Fruit fly (Drosophila melanogaster): ENCODE results near the gene AnxB11.

AnxB11 gene

dm6 chrX:16383667-16384515 lies 38.2 kb downstream of the AnxB11 start (continued):
- no peak for TF ChIP-seq Rx (GFP tag; IDR thresholded peaks at IDR 0.05)
- TF ChIP-seq her (GFP tag; optimal IDR thresholded peaks at IDR 0.05) = peak; percentile 63
- TF ChIP-seq lola (GFP tag; optimal IDR thresholded peaks at IDR 0.05) = peak in 1 of 3 experiments; percentile 71
- peak; percentile 67 for TF ChIP-seq CG12391 (tag; optimal IDR thresholded peaks at IDR 0.05)
- TF ChIP-seq CG9797 (GFP tag; optimal IDR thresholded peaks at IDR 0.05) = no peak
- TF ChIP-seq Fer3 (tag; optimal IDR thresholded peaks at IDR 0.05) = peak; percentile 92
- TF ChIP-seq ems (GFP tag; optimal IDR thresholded peaks at IDR 0.05) = no peak
- no peak for TF ChIP-seq Sox102F (GFP tag; optimal IDR thresholded peaks at IDR 0.05)
- TF ChIP-seq sima (GFP tag; optimal IDR thresholded peaks at IDR 0.05) = peak; percentile 38
- no peak for TF ChIP-seq CG3847 (GFP tag; IDR thresholded peaks at IDR 0.05)
- no peak for TF ChIP-seq CG6791 (GFP tag; IDR thresholded peaks at IDR 0.05; ENCODE audit: partially characterized antibody)
- TF ChIP-seq Myb (GFP tag; optimal IDR thresholded peaks at IDR 0.05) = no peak
- no peak for TF ChIP-seq jing (GFP tag; optimal IDR thresholded peaks at IDR 0.05)
- TF ChIP-seq ato (GFP tag; IDR thresholded peaks at IDR 0.05; ENCODE audit: partially characterized antibody) = no peak
- no peak; the same call in 1 of the 2 replicates for TF ChIP-seq MBD-R2 (GFP tag; IDR thresholded peaks at IDR 0.05)
- peak; percentile 45 for TF ChIP-seq CG10462 (GFP tag; optimal IDR thresholded peaks at IDR 0.05)
- peak; percentile 78 for TF ChIP-seq CG14710 (tag; optimal IDR thresholded peaks at IDR 0.05)
- no peak for TF ChIP-seq ftz-f1 (GFP tag; optimal IDR thresholded peaks at IDR 0.05)
- TF ChIP-seq maf-S (GFP tag; optimal IDR thresholded peaks at IDR 0.05) = peak; percentile 59
- peak; percentile 72 for TF ChIP-seq CG3407 (GFP tag; optimal IDR thresholded peaks at IDR 0.05)
- TF ChIP-seq Mrtf (GFP tag; IDR thresholded peaks at IDR 0.05) = no peak
- peak; percentile 66 for TF ChIP-seq CG3838 (GFP tag; optimal IDR thresholded peaks at IDR 0.05)
- TF ChIP-seq CG7745 (tag; optimal IDR thresholded peaks at IDR 0.05) = peak; percentile 79
- TF ChIP-seq CG32767 (GFP tag; IDR thresholded peaks at IDR 0.05) = peak; percentile 48; the same call in 1 of the 2 replicates
- peak; percentile 50 for TF ChIP-seq D19A (tag; optimal IDR thresholded peaks at IDR 0.05)
- TF ChIP-seq hbn (GFP tag; IDR thresholded peaks at IDR 0.05; ENCODE audit: partially characterized antibody) = no peak
- TF ChIP-seq so (GFP tag; IDR thresholded peaks at IDR 0.05) = peak; percentile 48; the same call in 2 of the 3 replicates
- peak; percentile 12 for TF ChIP-seq CTCF (GFP tag; optimal IDR thresholded peaks at IDR 0.05)
- peak; percentile 44 for TF ChIP-seq Atf-2 (GFP tag; optimal IDR thresholded peaks at IDR 0.05)
- TF ChIP-seq CG31441 (GFP tag; IDR thresholded peaks at IDR 0.05) = no peak; the same call in 1 of the 2 replicates
- TF ChIP-seq fd3F (GFP tag; optimal IDR thresholded peaks at IDR 0.05) = peak; percentile 86
- TF ChIP-seq CG14050 (GFP tag; IDR thresholded peaks at IDR 0.05) = peak; percentile 16; the same call in 1 of the 3 replicates
- peak; percentile 64 for TF ChIP-seq CG7928 (GFP tag; optimal IDR thresholded peaks at IDR 0.05)
- peak; percentile 78 for TF ChIP-seq Hand (GFP tag; optimal IDR thresholded peaks at IDR 0.05)
- TF ChIP-seq Bdp1 (GFP tag; optimal IDR thresholded peaks at IDR 0.05) = no peak
- TF ChIP-seq MTF-1 (GFP tag; optimal IDR thresholded peaks at IDR 0.05; ENCODE audit: borderline replicate concordance) = peak; percentile 89
- TF ChIP-seq Ssrp (tag; optimal IDR thresholded peaks at IDR 0.05) = no peak
- TF ChIP-seq pb (GFP tag; optimal IDR thresholded peaks at IDR 0.05) = no peak
- TF ChIP-seq Pdp1 (GFP tag; optimal IDR thresholded peaks at IDR 0.05) = peak; percentile 31 to 60
- TF ChIP-seq dysf (GFP tag; IDR thresholded peaks at IDR 0.05) = no peak; the same call in 2 of the 3 replicates
- no peak for TF ChIP-seq Bgb (GFP tag; IDR thresholded peaks at IDR 0.05; ENCODE audit: partially characterized antibody)
- no peak for TF ChIP-seq Ets65A (GFP tag)
- peak; percentile 42 to 97 for TF ChIP-seq insv (GFP tag; optimal IDR thresholded peaks at IDR 0.05)
- TF ChIP-seq CG4360 (GFP tag; IDR thresholded peaks at IDR 0.05) = no peak
- no peak for TF ChIP-seq CG9876 (GFP tag; optimal IDR thresholded peaks at IDR 0.05)
- peak; percentile 87 for TF ChIP-seq Asciz (GFP tag; optimal IDR thresholded peaks at IDR 0.05)
- TF ChIP-seq chinmo (GFP tag; IDR thresholded peaks at IDR 0.05; ENCODE audit: partially characterized antibody) = no peak
- peak; percentile 7 for TF ChIP-seq CG13775 (GFP tag; optimal IDR thresholded peaks at IDR 0.05)
- TF ChIP-seq Atf3 (GFP tag; optimal IDR thresholded peaks at IDR 0.05) = no peak

Measured in whole organism, embryonic.